Fruit fly (Drosophila melanogaster): Measurements from ENCODE around the gene CG17834.
A peak's percentile ranks its signal among the peaks of the same experiment; 100 is the strongest.

Gene CG17834

dm6 chr2L:8587911-8588310, 59.0 kb downstream of the CG17834 start (continued):
- TF ChIP-seq Taf1 (GFP tag; IDR thresholded peaks at IDR 0.05) (no peak), CG2116 (GFP tag; optimal IDR thresholded peaks at IDR 0.05) (no peak), zfh2 (GFP tag; optimal IDR thresholded peaks at IDR 0.05) (no peak), Hand (GFP tag; optimal IDR thresholded peaks at IDR 0.05) (no peak), ken (GFP tag; IDR thresholded peaks at IDR 0.05) (no peak), dmrt11E (tag; optimal IDR thresholded peaks at IDR 0.05) (no peak), Optix (GFP tag; IDR thresholded peaks at IDR 0.05) (no peak), CG10209 (GFP tag; optimal IDR thresholded peaks at IDR 0.05) (no peak), CG32767 (GFP tag; IDR thresholded peaks at IDR 0.05) (no peak), run (tag; optimal IDR thresholded peaks at IDR 0.05) (peak; percentile 27), gcm2 (GFP tag; optimal IDR thresholded peaks at IDR 0.05) (no peak), Hmx (GFP tag; optimal IDR thresholded peaks at IDR 0.05) (no peak), exex (tag; optimal IDR thresholded peaks at IDR 0.05) (no peak), E2f2 (GFP tag; IDR thresholded peaks at IDR 0.05) (no peak), cato (GFP tag; optimal IDR thresholded peaks at IDR 0.05; ENCODE audit: borderline replicate concordance) (no peak), CG10321 (GFP tag; IDR thresholded peaks at IDR 0.05) (peak; percentile 78), wor (GFP tag; IDR thresholded peaks at IDR 0.05) (no peak), CG11247 (GFP tag; IDR thresholded peaks at IDR 0.05) (no peak), seq (GFP tag; IDR thresholded peaks at IDR 0.05) (no peak), hbn (GFP tag; IDR thresholded peaks at IDR 0.05; ENCODE audit: partially characterized antibody) (no peak), CG12942 (GFP tag; optimal IDR thresholded peaks at IDR 0.05) (no peak), Nf-YA (GFP tag; IDR thresholded peaks at IDR 0.05) (no peak), Atf3 (GFP tag; optimal IDR thresholded peaks at IDR 0.05) (no peak), Kr (GFP tag; optimal IDR thresholded peaks at IDR 0.05) (no peak), ci (GFP tag; IDR thresholded peaks at IDR 0.05) (no peak), vvl (GFP tag; IDR thresholded peaks at IDR 0.05) (peak; percentile 60; the same call in 1 of the 2 replicates), onecut (GFP tag; IDR thresholded peaks at IDR 0.05) (no peak), CG12769 (tag; optimal IDR thresholded peaks at IDR 0.05) (no peak), dmrt99B (tag; optimal IDR thresholded peaks at IDR 0.05) (no peak), jigr1 (GFP tag; IDR thresholded peaks at IDR 0.05) (no peak), Hr51 (GFP tag; optimal IDR thresholded peaks at IDR 0.05) (no peak), dati (GFP tag; IDR thresholded peaks at IDR 0.05) (no peak), GATAe (GFP tag; conservative IDR thresholded peaks at IDR 0.05) (no peak), CG7987 (GFP tag; optimal IDR thresholded peaks at IDR 0.05) (no peak), ERR (GFP tag; optimal IDR thresholded peaks at IDR 0.05) (no peak), zen2 (GFP tag; IDR thresholded peaks at IDR 0.05; ENCODE audit: partially characterized antibody) (no peak), Sry-β (GFP tag; optimal IDR thresholded peaks at IDR 0.05) (no peak), CG17359 (tag; optimal IDR thresholded peaks at IDR 0.05) (no peak), CG31441 (GFP tag; IDR thresholded peaks at IDR 0.05) (no peak), sd (tag; optimal IDR thresholded peaks at IDR 0.05) (no peak), CG7963 (GFP tag; IDR thresholded peaks at IDR 0.05; ENCODE audit: partially characterized antibody) (no peak), Vsx1 (GFP tag; optimal IDR thresholded peaks at IDR 0.05) (no peak), da (GFP tag; optimal IDR thresholded peaks at IDR 0.05) (no peak)

- TF ChIP-seq Sox100B (GFP tag; optimal IDR thresholded peaks at IDR 0.05): peak; percentile 5
- no peak for TF ChIP-seq CG12942 (GFP tag; optimal IDR thresholded peaks at IDR 0.05)
- peak in 1 of 2 experiments; percentile 30 for TF ChIP-seq bsh (GFP tag; optimal IDR thresholded peaks at IDR 0.05)
- TF ChIP-seq al (GFP tag; IDR thresholded peaks at IDR 0.05): no peak
- peak in 1 of 2 experiments; percentile 46 for TF ChIP-seq eve (GFP tag; optimal IDR thresholded peaks at IDR 0.05)
- peak; percentile 51 for TF ChIP-seq CG11504 (tag; optimal IDR thresholded peaks at IDR 0.05)
- TF ChIP-seq CG31441 (GFP tag; IDR thresholded peaks at IDR 0.05): 0 out of 2 replicates have a peak, but pooled peaks have one; percentile 25
- TF ChIP-seq onecut (GFP tag; IDR thresholded peaks at IDR 0.05): 0 out of 2 replicates have a peak, but pooled peaks have one; percentile 8
- no peak for TF ChIP-seq Sin3A (optimal IDR thresholded peaks at IDR 0.05)
- TF ChIP-seq trem (tag; optimal IDR thresholded peaks at IDR 0.05): no peak
- TF ChIP-seq Xrp1 (GFP tag; IDR thresholded peaks at IDR 0.05): 0 out of 2 replicates have a peak, but pooled peaks have one; percentile 35
- TF ChIP-seq HLHmδ (GFP tag; optimal IDR thresholded peaks at IDR 0.05): no peak
- TF ChIP-seq CG10267 (tag; optimal IDR thresholded peaks at IDR 0.05): peak; percentile 8
- peak; percentile 14 for TF ChIP-seq dmrt99B (tag; optimal IDR thresholded peaks at IDR 0.05)
These were observed 59.8 kb downstream of the CG17834 start for dm6 chr2L:8588776-8589175.
